Worm (Caenorhabditis elegans) whole organism, early embryonic: Measurements from ENCODE around the gene smex-2.

Experiments
- B0310.2 ChIP-seq: sonication (generic microtip); optimal IDR thresholded peaks from 2 replicates; lab custom pipeline; 2016; ENCODE audit warnings: mild to moderate bottlenecking, missing genetic modification characterization, missing compliant biosample characterization
- aly-1 ChIP-seq: sonication (generic microtip); optimal IDR thresholded peaks from 2 replicates; lab custom pipeline; 2016; ENCODE audit warnings: missing genetic modification characterization, missing compliant biosample characterization
- ama-1 ChIP-seq: fragments of 150-350 bp; optimal IDR thresholded peaks from 2 replicates; lab custom pipeline; 2014
- flt-1 ChIP-seq: fragments of 200-800 bp; sonication (Bioruptor generic); IDR thresholded peaks from 2 replicates; pipeline ENCODE4 v1.3.6; 2022; ENCODE audit warnings: missing genetic modification characterization, missing compliant biosample characterization
- hmbx-1 ChIP-seq: sonication (generic microtip); optimal IDR thresholded peaks from 2 replicates; lab custom pipeline; 2016; ENCODE audit warnings: mild to moderate bottlenecking, missing genetic modification characterization, missing compliant biosample characterization
- tbx-11 ChIP-seq: fragments of 200-800 bp; sonication (Bioruptor generic); IDR thresholded peaks from 2 replicates; pipeline ENCODE4 v1.3.6; 2022; ENCODE audit warnings: missing genetic modification characterization, missing compliant biosample characterization

DNA sequence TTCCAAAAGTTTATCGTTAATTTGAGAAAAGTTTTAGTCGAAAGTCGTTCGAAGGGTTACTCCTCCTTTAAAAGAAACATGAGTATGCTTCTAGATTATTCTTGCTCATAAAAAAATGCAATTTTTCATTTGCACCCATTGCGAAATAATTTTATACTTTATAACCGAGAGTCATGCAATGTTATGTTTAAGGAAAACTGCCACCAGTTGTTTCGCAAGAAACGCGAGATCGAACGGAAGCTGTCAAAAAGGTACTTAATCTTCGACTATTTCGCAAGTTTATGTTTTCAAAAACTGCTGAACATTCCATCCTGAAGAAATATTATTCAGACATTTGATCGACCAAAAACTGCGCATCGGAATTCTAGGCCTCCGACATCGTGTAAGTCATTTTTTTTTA lies 25.3 kb downstream of the smex-2 start:
- no peak for TF ChIP-seq ama-1
- TF ChIP-seq hmbx-1 (tag; lab: Kevin White, UChicago) = no peak
- TF ChIP-seq flt-1 = no peak
- no peak for TF ChIP-seq tbx-11
- TF ChIP-seq B0310.2 (tag; lab: Kevin White, UChicago) = no peak
- no peak for TF ChIP-seq aly-1 (tag; lab: Kevin White, UChicago)
